Fruit fly (Drosophila melanogaster) whole organism, embryonic: ENCODE measurements around the gene CG12507.

Experiments
- C15 ChIP-seq: fragments of 200-800 bp; sonication (Bioruptor generic); IDR thresholded peaks from 3 replicates; pipeline ENCODE4 v1.3.6; 2022; ENCODE audit warnings: missing biosample characterization, missing genetic modification characterization
- CG10147 ChIP-seq: fragments of 200-800 bp; sonication (Bioruptor generic); optimal IDR thresholded peaks from 2 replicates; lab custom pipeline; 2019; ENCODE audit warnings: missing biosample characterization, mild to moderate bottlenecking, missing genetic modification characterization, moderate library complexity
- CG10431 ChIP-seq: fragments of 200-800 bp; sonication (Bioruptor generic); optimal IDR thresholded peaks from 3 replicates; lab custom pipeline; 2018; ENCODE audit warnings: missing biosample characterization, mild to moderate bottlenecking, missing genetic modification characterization
- CG12236 ChIP-seq: fragments of 200-800 bp; sonication (Bioruptor generic); optimal IDR thresholded peaks from 2 replicates; lab custom pipeline; 2016; ENCODE audit warnings: missing biosample characterization, missing genetic modification characterization
- CG12769 ChIP-seq: fragments of 200-800 bp; sonication (Bioruptor generic); optimal IDR thresholded peaks from 2 replicates; lab custom pipeline; 2019; ENCODE audit warnings: missing biosample characterization, mild to moderate bottlenecking, missing genetic modification characterization, moderate library complexity
- CG13624 ChIP-seq: fragments of 200-800 bp; sonication (Bioruptor generic); optimal IDR thresholded peaks from 2 replicates; lab custom pipeline; 2016; ENCODE audit warnings: missing biosample characterization, missing genetic modification characterization
- CG14014 ChIP-seq: fragments of 200-800 bp; sonication (Bioruptor generic); IDR thresholded peaks from 2 replicates; pipeline ENCODE4 v1.3.6; 2022; ENCODE audit warnings: missing biosample characterization, missing genetic modification characterization
- CG1792 ChIP-seq: fragments of 200-800 bp; sonication (Bioruptor generic); optimal IDR thresholded peaks from 2 replicates; lab custom pipeline; 2016; ENCODE audit warnings: missing biosample characterization, missing genetic modification characterization
- CG18599 ChIP-seq: fragments of 200-800 bp; sonication (Bioruptor generic); optimal IDR thresholded peaks from 3 replicates; lab custom pipeline; 2017; ENCODE audit warnings: missing biosample characterization, missing genetic modification characterization, mild to moderate bottlenecking, moderate library complexity, missing genetic modification reagents
- CG2120 ChIP-seq: fragments of 200-800 bp; sonication (Bioruptor generic); optimal IDR thresholded peaks from 3 replicates; lab custom pipeline; 2016; ENCODE audit warnings: missing biosample characterization, missing genetic modification characterization
- CG3995 ChIP-seq: fragments of 200-800 bp; sonication (Bioruptor generic); optimal IDR thresholded peaks from 3 replicates; lab custom pipeline; 2016; ENCODE audit warnings: missing biosample characterization, missing genetic modification characterization
- CG4854 ChIP-seq: fragments of 200-800 bp; sonication (Bioruptor generic); optimal IDR thresholded peaks from 2 replicates; lab custom pipeline; 2016; ENCODE audit warnings: missing biosample characterization, missing genetic modification characterization, inconsistent platforms
- CG5953 ChIP-seq: fragments of 200-800 bp; sonication (Bioruptor generic); IDR thresholded peaks from 2 replicates; pipeline ENCODE4 v1.3.6; 2022; ENCODE audit warnings: missing biosample characterization, missing genetic modification characterization
- CG6854 ChIP-seq: fragments of 200-800 bp; sonication (Bioruptor generic); optimal IDR thresholded peaks from 3 replicates; lab custom pipeline; 2017; ENCODE audit warnings: missing biosample characterization, mild to moderate bottlenecking, missing genetic modification characterization
- CG8290 ChIP-seq, 3 experiments: fragments of 200-800 bp; sonication (Bioruptor generic); optimal IDR thresholded peaks; 2 replicates each; lab custom pipeline; 2016 to 2019; ENCODE audit warnings: missing biosample characterization in 3 of 3, missing genetic modification characterization in 3 of 3, mild to moderate bottlenecking in 2 of 3, moderate library complexity in 1 of 3
- CG8944 ChIP-seq: fragments of 200-800 bp; sonication (Bioruptor generic); optimal IDR thresholded peaks from 3 replicates; lab custom pipeline; 2016; ENCODE audit warnings: missing biosample characterization, missing genetic modification characterization
- CTCF ChIP-seq: fragments of 200-800 bp; sonication (Bioruptor generic); optimal IDR thresholded peaks from 2 replicates; lab custom pipeline; 2017; ENCODE audit warnings: missing biosample characterization, mild to moderate bottlenecking, missing genetic modification characterization, moderate library complexity
- CoRest ChIP-seq: fragments of 200-800 bp; sonication (Bioruptor generic); optimal IDR thresholded peaks from 3 replicates; lab custom pipeline; 2018; ENCODE audit warnings: missing biosample characterization, mild to moderate bottlenecking, missing genetic modification characterization, moderate library complexity
- E2f2 ChIP-seq: fragments of 200-800 bp; sonication (Bioruptor generic); IDR thresholded peaks from 2 replicates; pipeline ENCODE4 v1.3.6; 2022; ENCODE audit warnings: missing biosample characterization, missing genetic modification characterization
- ERR ChIP-seq: fragments of 200-800 bp; sonication (Bioruptor generic); optimal IDR thresholded peaks from 2 replicates; lab custom pipeline; 2016; ENCODE audit warnings: missing biosample characterization, missing genetic modification characterization
- Fer1 ChIP-seq: fragments of 200-800 bp; sonication (Bioruptor generic); optimal IDR thresholded peaks from 2 replicates; lab custom pipeline; 2017; ENCODE audit warnings: missing biosample characterization, mild to moderate bottlenecking, missing genetic modification characterization
- Fer2 ChIP-seq: fragments of 200-800 bp; sonication (Bioruptor generic); optimal IDR thresholded peaks from 2 replicates; lab custom pipeline; 2018; ENCODE audit warnings: missing biosample characterization, mild to moderate bottlenecking, missing genetic modification characterization, moderate library complexity
- HLH4C ChIP-seq: fragments of 200-800 bp; sonication (Bioruptor generic); IDR thresholded peaks from 3 replicates; pipeline ENCODE4 v1.3.6; 2022; ENCODE audit warnings: missing biosample characterization, missing genetic modification characterization; ENCODE audit not compliant: partially characterized antibody
- MTF-1 ChIP-seq: fragments of 200-800 bp; sonication (Bioruptor generic); optimal IDR thresholded peaks from 2 replicates; lab custom pipeline; 2018; ENCODE audit warnings: missing biosample characterization, mild to moderate bottlenecking, missing genetic modification characterization, borderline replicate concordance
- NFAT ChIP-seq: fragments of 200-800 bp; sonication (Bioruptor generic); IDR thresholded peaks from 2 replicates; pipeline ENCODE4 v1.3.6; 2022; ENCODE audit warnings: missing biosample characterization, missing genetic modification characterization
- Oaz ChIP-seq: fragments of 200-800 bp; sonication (Bioruptor generic); IDR thresholded peaks from 2 replicates; pipeline ENCODE4 v1.3.6; 2022; ENCODE audit warnings: missing biosample characterization, missing genetic modification characterization
- Oli ChIP-seq: fragments of 200-800 bp; sonication (Bioruptor generic); optimal IDR thresholded peaks from 2 replicates; lab custom pipeline; 2018; ENCODE audit warnings: missing biosample characterization, mild to moderate bottlenecking, missing genetic modification characterization, moderate library complexity
- Optix ChIP-seq: fragments of 200-800 bp; sonication (Bioruptor generic); IDR thresholded peaks from 3 replicates; pipeline ENCODE4 v1.3.6; 2022; ENCODE audit warnings: missing biosample characterization, missing genetic modification characterization
- Sox102F ChIP-seq: fragments of 200-800 bp; sonication (Bioruptor generic); optimal IDR thresholded peaks from 2 replicates; lab custom pipeline; 2018; ENCODE audit warnings: missing biosample characterization, mild to moderate bottlenecking, missing genetic modification characterization, moderate library complexity
- ap ChIP-seq: fragments of 200-800 bp; sonication (Bioruptor generic); IDR thresholded peaks from 2 replicates; pipeline ENCODE4 v1.3.6; 2022; ENCODE audit warnings: missing biosample characterization, missing genetic modification characterization
- bcd ChIP-seq: fragments of 200-800 bp; sonication (Bioruptor generic); optimal IDR thresholded peaks from 2 replicates; lab custom pipeline; 2017; ENCODE audit warnings: missing biosample characterization, mild to moderate bottlenecking, missing genetic modification characterization
- cad ChIP-seq: fragments of >200 bp; optimal IDR thresholded peaks from 2 replicates; lab custom pipeline; 2017; ENCODE audit warnings: missing biosample characterization, missing genetic modification characterization
- cato ChIP-seq: fragments of 200-800 bp; sonication (Bioruptor generic); optimal IDR thresholded peaks from 2 replicates; lab custom pipeline; 2016; ENCODE audit warnings: missing biosample characterization, missing genetic modification characterization, borderline replicate concordance
- dm ChIP-seq: fragments of 200-800 bp; sonication (Bioruptor generic); optimal IDR thresholded peaks from 3 replicates; lab custom pipeline; 2016; ENCODE audit warnings: missing biosample characterization, missing genetic modification characterization
- dysf ChIP-seq: fragments of 200-800 bp; sonication (Bioruptor generic); IDR thresholded peaks from 3 replicates; pipeline ENCODE4 v1.3.6; 2022; ENCODE audit warnings: missing biosample characterization, missing genetic modification characterization
- ewg ChIP-seq: fragments of 200-800 bp; sonication (Bioruptor generic); optimal IDR thresholded peaks from 3 replicates; lab custom pipeline; 2017; ENCODE audit warnings: mild to moderate bottlenecking, missing biosample characterization, missing genetic modification reagents, missing genetic modification characterization
- fd64A ChIP-seq: fragments of 200-800 bp; sonication (Bioruptor generic); optimal IDR thresholded peaks from 3 replicates; lab custom pipeline; 2018; ENCODE audit warnings: missing biosample characterization, mild to moderate bottlenecking, missing genetic modification characterization
- gfzf ChIP-seq: fragments of 200-800 bp; sonication (Bioruptor generic); optimal IDR thresholded peaks from 2 replicates; lab custom pipeline; 2016; ENCODE audit warnings: missing biosample characterization, mild to moderate bottlenecking, missing genetic modification characterization, moderate library complexity
- gsb ChIP-seq: fragments of 200-800 bp; sonication (Bioruptor generic); IDR thresholded peaks from 2 replicates; pipeline ENCODE4 v1.3.6; 2022; ENCODE audit warnings: missing biosample characterization, missing genetic modification characterization
- kay ChIP-seq: fragments of 200-800 bp; sonication (Bioruptor generic); optimal IDR thresholded peaks from 2 replicates; lab custom pipeline; 2016; ENCODE audit warnings: missing biosample characterization, missing genetic modification characterization
- klu ChIP-seq: fragments of 200-800 bp; sonication (Bioruptor generic); IDR thresholded peaks from 2 replicates; pipeline ENCODE4 v1.3.6; 2022; ENCODE audit warnings: missing biosample characterization, missing genetic modification characterization
- lov ChIP-seq, 2 experiments: fragments of 200-800 bp in 1 of 2; fragments of >200 bp in 1 of 2; sonication (Bioruptor generic) in 1 of 2; IDR thresholded peaks in 1 of 2; optimal IDR thresholded peaks in 1 of 2; 2 replicates in 1 of 2; 3 replicates in 1 of 2; pipeline versions ENCODE4 v1.3.6 to Lab custom; 2017 to 2022; ENCODE audit warnings: missing biosample characterization in 1 of 2, missing genetic modification characterization in 1 of 2
- nerfin-1 ChIP-seq: fragments of 200-800 bp; sonication (Bioruptor generic); optimal IDR thresholded peaks from 3 replicates; lab custom pipeline; 2019; ENCODE audit warnings: missing biosample characterization, mild to moderate bottlenecking, missing genetic modification characterization, moderate library complexity
- phol ChIP-seq: fragments of 200-800 bp; sonication (Bioruptor generic); optimal IDR thresholded peaks from 3 replicates; lab custom pipeline; 2018; ENCODE audit warnings: missing biosample characterization, mild to moderate bottlenecking, missing genetic modification characterization, moderate library complexity
- scrt ChIP-seq: fragments of 200-800 bp; sonication (Bioruptor generic); optimal IDR thresholded peaks from 2 replicates; lab custom pipeline; 2018; ENCODE audit warnings: missing biosample characterization, mild to moderate bottlenecking, missing genetic modification characterization, moderate library complexity
- stwl ChIP-seq: fragments of 200-800 bp; sonication (Bioruptor generic); optimal IDR thresholded peaks from 3 replicates; lab custom pipeline; 2018; ENCODE audit warnings: missing biosample characterization, mild to moderate bottlenecking, missing genetic modification characterization, moderate library complexity
- ttk ChIP-seq: fragments of 200-800 bp; sonication (Bioruptor generic); IDR thresholded peaks from 2 replicates; pipeline ENCODE4 v2.1.2; 2022; ENCODE audit warnings: missing biosample characterization, missing genetic modification characterization
- twi ChIP-seq: fragments of 200-800 bp; optimal IDR thresholded peaks from 2 replicates; lab custom pipeline; 2019; ENCODE audit warnings: missing biosample characterization, mild to moderate bottlenecking, missing genetic modification characterization, moderate library complexity
- usp ChIP-seq: fragments of >200 bp; optimal IDR thresholded peaks from 2 replicates; lab custom pipeline; 2017; ENCODE audit warnings: missing biosample characterization, missing genetic modification characterization
- wek ChIP-seq: fragments of 200-800 bp; sonication (Bioruptor generic); optimal IDR thresholded peaks from 3 replicates; lab custom pipeline; 2018; ENCODE audit warnings: missing biosample characterization, mild to moderate bottlenecking, missing genetic modification characterization, moderate library complexity

CG12507 gene

DNA sequence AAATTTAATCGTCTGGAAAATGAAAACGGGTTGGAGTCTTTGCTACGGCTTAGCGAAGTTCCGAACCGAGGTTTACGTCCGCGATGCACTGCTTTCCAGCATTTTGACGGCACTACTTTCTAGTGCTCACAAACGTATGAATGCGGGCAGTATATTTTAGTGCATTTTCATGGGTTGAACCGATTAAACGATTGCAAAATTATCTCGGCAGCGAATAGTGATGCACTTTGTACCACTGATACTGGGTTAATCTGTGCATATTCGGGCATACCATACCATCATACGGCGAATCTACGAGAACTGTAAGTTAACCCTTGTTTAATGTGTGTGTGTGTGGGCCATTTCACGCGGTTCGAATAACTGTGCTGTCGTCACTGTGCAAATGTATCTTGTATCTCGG lies 4.5 kb upstream of the CG12507 start, which contains the start of gene Mfe2 (continued):
- TF ChIP-seq dm (GFP tag; lab: Kevin White, UChicago) (peak; percentile 29), gsb (GFP tag; lab: Robert Waterston, UW) (no peak), ttk (no peak), CG6854 (GFP tag; lab: Kevin White, UChicago) (no peak), ap (no peak), Optix (GFP tag; lab: Robert Waterston, UW) (no peak), CG8290 (GFP tag; optimal IDR thresholded peaks at IDR 0.05; lab: Kevin White, UChicago) (peak; percentile 50), CG8290 (tag; optimal IDR thresholded peaks at IDR 0.05; lab: Kevin White, UChicago) (peak; percentile 22 to 93), usp (no peak), stwl (tag; lab: Kevin White, UChicago) (peak; percentile 68), MTF-1 (no peak), CoRest (peak; percentile 41), Fer2 (tag; lab: Kevin White, UChicago) (no peak), wek (GFP tag; lab: Kevin White, UChicago) (peak; percentile 10), ewg (GFP tag; lab: Kevin White, UChicago) (peak; percentile 34), Sox102F (GFP tag; lab: Kevin White, UChicago) (no peak), E2f2 (peak; percentile 61), C15 (GFP tag; lab: Robert Waterston, UW) (no peak), CG8944 (peak; percentile 70), CTCF (GFP tag; lab: Kevin White, UChicago) (peak; percentile 80), CG12236 (GFP tag; lab: Kevin White, UChicago) (no peak), twi (tag; lab: Kevin White, UChicago) (no peak), Oli (tag; lab: Kevin White, UChicago) (no peak), nerfin-1 (peak; percentile 84), CG1792 (GFP tag; lab: Kevin White, UChicago) (peak; percentile 31), cad (GFP tag; lab: Kevin White, UChicago) (no peak), Fer1 (GFP tag; lab: Kevin White, UChicago) (no peak), CG3995 (GFP tag; lab: Kevin White, UChicago) (peak; percentile 37), phol (tag; lab: Kevin White, UChicago) (peak; percentile 61), CG13624 (GFP tag; lab: Kevin White, UChicago) (peak; percentile 62), CG18599 (GFP tag; lab: Kevin White, UChicago) (peak; percentile 55), lov (optimal IDR thresholded peaks at IDR 0.05; lab: Kevin White, UChicago) (no peak), lov (GFP tag; IDR thresholded peaks at IDR 0.05; lab: Robert Waterston, UW) (0 out of 3 replicates have a peak, but pooled peaks have one; percentile 11), CG12769 (tag; lab: Kevin White, UChicago) (peak; percentile 62), CG4854 (peak; percentile 39), Oaz (no peak), ERR (GFP tag; lab: Kevin White, UChicago) (peak; percentile 57), CG14014 (GFP tag; lab: Robert Waterston, UW) (0 out of 2 replicates have a peak, but pooled peaks have one; percentile 30), CG10431 (GFP tag; lab: Kevin White, UChicago) (no peak), gfzf (GFP tag; lab: Kevin White, UChicago) (peak; percentile 93), HLH4C (GFP tag; lab: Robert Waterston, UW) (0 out of 3 replicates have a peak, but pooled peaks have one; percentile 28), CG10147 (GFP tag; lab: Kevin White, UChicago) (peak; percentile 7), cato (GFP tag; lab: Kevin White, UChicago) (no peak), klu (GFP tag; lab: Robert Waterston, UW) (no peak), dysf (GFP tag; lab: Robert Waterston, UW) (no peak; the same call in 2 of the 3 replicates), CG5953 (GFP tag; lab: Robert Waterston, UW) (no peak), CG2120 (GFP tag; lab: Kevin White, UChicago) (peak; percentile 81), bcd (GFP tag; lab: Kevin White, UChicago) (peak; percentile 58), NFAT (GFP tag; lab: Robert Waterston, UW) (peak; percentile 69), scrt (no peak), fd64A (no peak), kay (GFP tag; lab: Kevin White, UChicago) (peak; percentile 39)
